Worm (Caenorhabditis elegans) whole organism, mixed stage, embryonic: ENCODE measurements around the gene K10D2.5.

Experiments
- blmp-1 ChIP-seq: fragments of 150-350 bp; optimal IDR thresholded peaks from 2 replicates; lab custom pipeline; 2014; ENCODE audit warnings: missing biosample characterization, missing genetic modification characterization
- cnd-1 ChIP-seq: fragments of 200-800 bp; sonication (Bioruptor generic); optimal IDR thresholded peaks from 2 replicates; lab custom pipeline; 2018; ENCODE audit warnings: mild to moderate bottlenecking, missing genetic modification characterization, missing compliant biosample characterization
- drap-1 ChIP-seq: fragments of 200-800 bp; sonication (Bioruptor generic); optimal IDR thresholded peaks from 3 replicates; lab custom pipeline; 2018; ENCODE audit warnings: mild to moderate bottlenecking, missing genetic modification characterization, missing compliant biosample characterization
- ham-2 ChIP-seq: fragments of 200-800 bp; sonication (Bioruptor generic); optimal IDR thresholded peaks from 2 replicates; lab custom pipeline; 2018; ENCODE audit warnings: mild to moderate bottlenecking, missing genetic modification characterization, missing compliant biosample characterization
- lin-13 ChIP-seq: fragments of 150-350 bp; optimal IDR thresholded peaks from 2 replicates; lab custom pipeline; 2014; ENCODE audit warnings: missing biosample characterization, missing genetic modification characterization
- lin-32 ChIP-seq: fragments of 200-800 bp; sonication (Bioruptor generic); optimal IDR thresholded peaks from 2 replicates; lab custom pipeline; 2018; ENCODE audit warnings: mild to moderate bottlenecking, missing genetic modification characterization, missing compliant biosample characterization
- lsy-2 ChIP-seq: fragments of 150-350 bp; optimal IDR thresholded peaks from 2 replicates; lab custom pipeline; 2014; ENCODE audit warnings: missing biosample characterization, missing genetic modification characterization
- mls-2 ChIP-seq: sonication (generic microtip); optimal IDR thresholded peaks from 2 replicates; lab custom pipeline; 2016; ENCODE audit warnings: mild to moderate bottlenecking, missing genetic modification characterization, moderate library complexity, missing compliant biosample characterization
- nhr-237 ChIP-seq: fragments of 150-350 bp; optimal IDR thresholded peaks from 2 replicates; lab custom pipeline; 2014; ENCODE audit warnings: missing biosample characterization, missing genetic modification characterization
- nhr-28 ChIP-seq: fragments of 150-350 bp; optimal IDR thresholded peaks from 2 replicates; lab custom pipeline; 2014; ENCODE audit warnings: missing biosample characterization, missing genetic modification characterization
- nhr-76 ChIP-seq: sonication (generic microtip); optimal IDR thresholded peaks from 2 replicates; lab custom pipeline; 2017; ENCODE audit warnings: missing biosample characterization, missing genetic modification characterization
- pha-4 ChIP-seq: fragments of 150-350 bp; optimal IDR thresholded peaks from 2 replicates; lab custom pipeline; 2018; ENCODE audit warnings: missing biosample characterization, missing genetic modification reagents, missing genetic modification characterization

- TF ChIP-seq pha-4 (tag; lab: Kevin White, UChicago) (no peak), lin-13 (no peak), nhr-237 (tag; lab: Kevin White, UChicago) (no peak), nhr-76 (no peak), mls-2 (tag; lab: Kevin White, UChicago) (no peak), lsy-2 (tag; lab: Kevin White, UChicago) (no peak), drap-1 (no peak), blmp-1 (tag; lab: Kevin White, UChicago) (no peak), cnd-1 (tag; lab: Kevin White, UChicago) (no peak), nhr-28 (no peak), lin-32 (GFP tag; lab: Kevin White, UChicago) (no peak), ham-2 (GFP tag; lab: Kevin White, UChicago) (no peak)
Observed at ce11 chrIII:5217511-5217910, 45.0 kb downstream of the K10D2.5 start, which contains the start of gene cutl-19.
